Fruit fly (Drosophila melanogaster) whole organism, adult: Measurements from ENCODE around the gene CG7182.

Experiments used
- CG14711 ChIP-seq: fragments of 200-800 bp; sonication (Bioruptor generic); optimal IDR thresholded peaks from 2 replicates; lab custom pipeline; 2018; ENCODE audit warnings: missing biosample characterization, mild to moderate bottlenecking, missing genetic modification characterization, moderate library complexity
- CG5204 ChIP-seq: fragments of 200-800 bp; sonication (Bioruptor generic); optimal IDR thresholded peaks from 2 replicates; lab custom pipeline; 2016; ENCODE audit warnings: missing biosample characterization, missing genetic modification characterization
- CG7101 ChIP-seq: fragments of 200-800 bp; sonication (Bioruptor generic); optimal IDR thresholded peaks from 2 replicates; lab custom pipeline; 2018; ENCODE audit warnings: missing biosample characterization, mild to moderate bottlenecking, missing genetic modification characterization, moderate library complexity
- Hr96 ChIP-seq: fragments of 200-800 bp; sonication (Bioruptor generic); optimal IDR thresholded peaks from 2 replicates; lab custom pipeline; 2016; ENCODE audit warnings: missing biosample characterization, missing genetic modification characterization
- Mnt ChIP-seq: fragments of 200-800 bp; sonication (Bioruptor generic); optimal IDR thresholded peaks from 2 replicates; lab custom pipeline; 2016; ENCODE audit warnings: missing biosample characterization, mild to moderate bottlenecking, missing genetic modification characterization
- kay ChIP-seq: fragments of 200-800 bp; sonication (Bioruptor generic); peaks from one replicate; lab custom pipeline; 2016; ENCODE audit warnings: missing biosample characterization, missing genetic modification characterization, borderline replicate concordance
- pad ChIP-seq: fragments of 200-800 bp; sonication (Bioruptor generic); optimal IDR thresholded peaks from 3 replicates; lab custom pipeline; 2017; ENCODE audit warnings: missing biosample characterization, missing genetic modification characterization, mild to moderate bottlenecking, moderate library complexity, missing genetic modification reagents

DNA sequence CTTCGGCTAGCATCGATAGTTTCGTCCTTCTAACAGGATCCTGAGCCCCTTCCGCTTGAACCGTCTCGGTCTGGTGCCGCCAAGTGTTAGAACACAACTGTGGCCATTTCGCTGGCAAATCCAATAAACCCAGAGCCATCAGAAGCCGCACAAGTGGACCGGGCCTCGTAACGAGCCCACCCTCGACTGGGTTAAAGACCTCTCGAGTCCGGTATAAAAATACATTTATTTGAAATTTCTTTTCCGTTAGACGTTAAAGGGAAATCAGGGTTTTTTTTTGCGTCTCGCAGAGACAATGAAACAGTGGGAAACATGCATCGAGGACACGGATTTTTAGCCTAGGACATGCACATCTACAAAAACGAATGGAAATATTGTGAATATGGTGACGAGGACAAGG is 10.0 kb upstream of the CG7182 start, which contains the start of gene Culd:
- TF ChIP-seq pad (no peak), CG14711 (tag; lab: Kevin White, UChicago) (no peak), Mnt (GFP tag; lab: Kevin White, UChicago) (no peak), Hr96 (GFP tag; lab: Kevin White, UChicago) (no peak), CG5204 (GFP tag; lab: Kevin White, UChicago) (no peak), kay (GFP tag; lab: Kevin White, UChicago) (no peak), CG7101 (tag; lab: Kevin White, UChicago) (no peak)
